Worm (Caenorhabditis elegans): ENCODE measurements around the gene C30G4.2.

C30G4.2 gene

DNA sequence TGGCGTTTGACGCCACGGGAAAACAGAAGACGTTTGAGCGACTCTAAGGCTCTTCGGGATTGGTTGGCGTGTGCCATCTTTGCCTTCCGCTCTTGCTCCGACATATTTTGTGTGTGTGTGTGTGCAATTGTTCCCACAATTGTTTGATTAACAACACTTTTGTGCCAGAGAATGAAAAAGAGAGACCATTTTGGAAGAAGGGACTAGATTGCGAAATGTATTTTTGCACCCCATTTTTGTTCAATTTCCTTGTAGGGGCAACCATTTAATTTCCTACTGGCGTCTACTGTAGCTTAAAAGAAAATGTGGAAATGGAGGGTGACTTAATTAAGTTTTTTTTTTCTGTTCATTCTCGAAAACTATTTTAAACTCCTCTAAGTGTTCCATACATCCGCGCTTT, 43.3 kb downstream of the C30G4.2 start:
- TF ChIP-seq ceh-82 (tag; optimal IDR thresholded peaks at IDR 0.05) (peak in 1 of 3 experiments; percentile 19), nhr-71 (tag; optimal IDR thresholded peaks at IDR 0.05) (peak; percentile 32), vab-15 (tag; optimal IDR thresholded peaks at IDR 0.05) (no peak), mep-1 (tag; optimal IDR thresholded peaks at IDR 0.05) (no peak), nhr-47 (tag; optimal IDR thresholded peaks at IDR 0.05) (no peak), ceh-90 (tag; optimal IDR thresholded peaks at IDR 0.05) (no peak), irx-1 (tag; optimal IDR thresholded peaks at IDR 0.05) (no peak), lin-39 (tag; optimal IDR thresholded peaks at IDR 0.05) (no peak), pag-3 (tag; optimal IDR thresholded peaks at IDR 0.05; ENCODE audit: borderline replicate concordance, insufficient read depth) (no peak), unc-30 (tag; optimal IDR thresholded peaks at IDR 0.05) (no peak), lin-15B (tag; optimal IDR thresholded peaks at IDR 0.05) (no peak), skn-1 (tag; optimal IDR thresholded peaks at IDR 0.05) (no peak), ama-1 (optimal IDR thresholded peaks at IDR 0.05) (no peak), lin-14 (GFP tag; optimal IDR thresholded peaks at IDR 0.05) (peak; percentile 58), ztf-11 (tag; optimal IDR thresholded peaks at IDR 0.05) (no peak), xbp-1 (tag; optimal IDR thresholded peaks at IDR 0.05) (peak; percentile 44), lsy-2 (tag; optimal IDR thresholded peaks at IDR 0.05) (peak in 1 of 2 experiments; percentile 35), sptf-1 (tag; optimal IDR thresholded peaks at IDR 0.05) (no peak), C16A3.4 (tag; optimal IDR thresholded peaks at IDR 0.05) (no peak)

DNA sequence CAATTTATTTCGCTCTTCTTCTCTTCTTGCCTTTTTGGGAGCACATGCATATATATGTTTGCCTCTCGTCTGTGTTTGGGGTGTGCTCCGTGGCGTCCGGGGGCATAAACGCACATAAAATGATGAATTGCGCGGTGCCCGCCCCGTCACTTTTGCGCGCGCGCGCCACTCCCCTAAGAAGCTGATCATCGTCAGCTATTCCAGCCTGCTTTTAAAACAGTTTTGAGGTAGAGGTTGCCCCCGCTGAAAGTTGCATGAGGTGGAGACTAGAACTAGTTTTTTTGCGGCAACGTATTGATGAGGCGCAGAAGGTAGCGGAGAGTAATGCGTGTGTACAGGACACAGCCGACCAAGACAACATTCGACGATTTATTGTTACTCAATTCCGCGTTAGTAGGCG, 45.8 kb downstream of the C30G4.2 start:
- no peak for TF ChIP-seq irx-1 (tag; optimal IDR thresholded peaks at IDR 0.05)
- TF ChIP-seq nhr-85 (tag) = peak; percentile 54

DNA sequence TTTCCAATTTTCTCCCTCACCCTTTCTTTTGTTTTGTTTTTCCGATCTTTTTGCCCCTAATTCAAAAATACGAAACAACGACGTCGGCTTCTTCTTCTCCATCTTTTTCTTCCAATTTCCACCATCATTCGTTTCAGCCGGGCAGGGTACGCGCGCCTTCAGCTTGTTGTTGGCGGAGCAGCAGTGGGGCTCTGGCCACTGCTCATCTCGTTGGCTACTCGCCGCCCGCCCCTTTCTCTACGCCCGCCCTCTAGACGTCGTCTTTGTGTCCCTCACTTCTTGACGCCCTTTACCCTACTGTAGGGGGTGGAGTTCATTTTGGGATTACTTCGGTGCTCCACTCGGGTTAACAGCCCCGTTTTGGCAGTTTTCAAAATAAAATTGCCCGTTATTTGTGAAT, 46.4 kb downstream of the C30G4.2 start:
- no peak for TF ChIP-seq swsn-7 (tag; optimal IDR thresholded peaks at IDR 0.05)
- no peak for TF ChIP-seq C16A3.4 (tag; optimal IDR thresholded peaks at IDR 0.05)
- TF ChIP-seq ztf-11 (tag; optimal IDR thresholded peaks at IDR 0.05) = no peak
- TF ChIP-seq lsy-2 (tag; optimal IDR thresholded peaks at IDR 0.05) = peak in 1 of 2 experiments; percentile 6
- TF ChIP-seq snpc-4 (tag; optimal IDR thresholded peaks at IDR 0.05) = no peak
- TF ChIP-seq fkh-10 (GFP tag; optimal IDR thresholded peaks at IDR 0.05) = no peak
- TF ChIP-seq nhr-71 (tag; optimal IDR thresholded peaks at IDR 0.05) = no peak
- TF ChIP-seq sptf-1 (tag; optimal IDR thresholded peaks at IDR 0.05) = no peak
- TF ChIP-seq pqm-1 (tag; optimal IDR thresholded peaks at IDR 0.05) = no peak
- TF ChIP-seq tlp-1 (tag; optimal IDR thresholded peaks at IDR 0.05) = no peak
- TF ChIP-seq lin-14 (GFP tag; optimal IDR thresholded peaks at IDR 0.05) = peak; percentile 39
- TF ChIP-seq unc-30 (tag; optimal IDR thresholded peaks at IDR 0.05) = no peak
- TF ChIP-seq snu-23 (GFP tag; optimal IDR thresholded peaks at IDR 0.05) = no peak
- no peak for TF ChIP-seq lir-3 (tag; optimal IDR thresholded peaks at IDR 0.05; ENCODE audit: poor library complexity)
- no peak for TF ChIP-seq hpl-2 (GFP tag; optimal IDR thresholded peaks at IDR 0.05)
- no peak for TF ChIP-seq unc-98 (GFP tag; IDR thresholded peaks at IDR 0.05)
- no peak for TF ChIP-seq dsc-1 (tag; optimal IDR thresholded peaks at IDR 0.05)

DNA sequence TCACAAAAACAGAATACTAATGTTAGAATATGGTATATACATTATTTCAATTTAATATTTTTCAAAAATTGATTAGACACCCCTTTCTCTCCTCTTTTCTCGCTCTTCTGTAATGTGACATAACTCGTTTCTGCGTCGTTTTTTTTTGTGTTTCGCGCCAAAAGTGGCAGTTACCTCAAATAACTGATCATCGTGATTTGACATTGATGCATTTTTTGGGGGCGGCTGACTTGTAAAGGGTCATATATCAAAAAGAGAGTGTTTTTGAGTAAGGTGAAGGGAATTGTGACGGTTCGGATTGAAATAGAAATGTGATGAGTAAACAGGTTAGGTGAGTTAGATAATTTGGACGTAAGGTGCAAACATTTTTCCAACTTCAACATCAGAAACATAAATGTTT, 47.4 kb downstream of the C30G4.2 start:
- TF ChIP-seq alr-1 (tag; optimal IDR thresholded peaks at IDR 0.05; ENCODE audit: borderline replicate concordance) (no peak), lin-14 (GFP tag; optimal IDR thresholded peaks at IDR 0.05) (peak; percentile 73), nhr-85 (tag) (peak; percentile 95), unc-30 (tag; optimal IDR thresholded peaks at IDR 0.05) (no peak), elt-3 (tag; optimal IDR thresholded peaks at IDR 0.05) (peak in 1 of 6 experiments; percentile 17), ceh-8 (GFP tag; optimal IDR thresholded peaks at IDR 0.05) (no peak), snu-23 (GFP tag; optimal IDR thresholded peaks at IDR 0.05) (peak; percentile 40), fkh-10 (GFP tag; optimal IDR thresholded peaks at IDR 0.05) (no peak), Y116A8C.19 (tag; optimal IDR thresholded peaks at IDR 0.05; ENCODE audit: borderline replicate concordance) (no peak), grh-1 (GFP tag; IDR thresholded peaks at IDR 0.05) (peak; percentile 47; the same call in 1 of the 2 replicates), dpl-1 (GFP tag; optimal IDR thresholded peaks at IDR 0.05) (peak; percentile 10 to 46 (median 41)), nhr-20 (tag; optimal IDR thresholded peaks at IDR 0.05) (peak; percentile 55), blmp-1 (tag; optimal IDR thresholded peaks at IDR 0.05) (peak; percentile 30), mef-2 (tag; optimal IDR thresholded peaks at IDR 0.05) (no peak), ama-1 (optimal IDR thresholded peaks at IDR 0.05) (no peak), lsy-2 (tag; optimal IDR thresholded peaks at IDR 0.05) (peak in 1 of 2 experiments; percentile 20), xbp-1 (tag; optimal IDR thresholded peaks at IDR 0.05) (no peak), ceh-90 (tag; optimal IDR thresholded peaks at IDR 0.05) (no peak), vab-15 (tag; optimal IDR thresholded peaks at IDR 0.05) (peak; percentile 46), nhr-71 (tag; optimal IDR thresholded peaks at IDR 0.05) (peak; percentile 55), unc-130 (tag; optimal IDR thresholded peaks at IDR 0.05) (no peak), efl-1 (optimal IDR thresholded peaks at IDR 0.05) (peak; percentile 1 to 32), efl-1 (GFP tag; optimal IDR thresholded peaks at IDR 0.05 in 1 of 2) (peak; percentile 16 to 77), lin-35 (GFP tag; optimal IDR thresholded peaks at IDR 0.05) (peak in 1 of 2 experiments; percentile 63), efl-3 (GFP tag; optimal IDR thresholded peaks at IDR 0.05) (no peak), lin-39 (tag; optimal IDR thresholded peaks at IDR 0.05) (no peak), nhr-90 (tag; optimal IDR thresholded peaks at IDR 0.05; ENCODE audit: poor library complexity) (peak; percentile 1)

All from whole organism, L1 larva.